Comparison of ENCODE assay signal across 1 worm cellular context in genomic region chrV:10965501-10965900, ce11.
TF ChIP-seq lines count a peak whose summit lies in the region.

Gene ctf-4 (minus strand): TSS chrV:10965539.
Gene eef-1G (plus strand): TSS chrV:10965719.

TF ChIP-seq in whole organism, L4 larva, 104 proteins besides CTCF, POLR2A, EP300 and RAD21 (continued from another document):
- TF ChIP-seq nhr-76 (tag; optimal IDR thresholded peaks at IDR 0.05; lab: Kevin White, UChicago) (peak; percentile 18), mdl-1 (tag; optimal IDR thresholded peaks at IDR 0.05; lab: Kevin White, UChicago) (peak in 1 of 2 experiments; percentile 76), egl-43 (GFP tag; IDR thresholded peaks at IDR 0.05; lab: Robert Waterston, UW) (peak; percentile 60; the same call in 1 of the 2 replicates), vab-7 (GFP tag; IDR thresholded peaks at IDR 0.05; lab: Robert Waterston, UW) (peak; percentile 64), nhr-111 (GFP tag; optimal IDR thresholded peaks at IDR 0.05; lab: Kevin White, UChicago) (no peak), F44E2.7 (GFP tag; IDR thresholded peaks at IDR 0.05; lab: Robert Waterston, UW) (no peak), pqm-1 (tag; optimal IDR thresholded peaks at IDR 0.05; lab: Kevin White, UChicago) (peak; percentile 78), nhr-10 (tag; optimal IDR thresholded peaks at IDR 0.05; lab: Kevin White, UChicago) (peak; percentile 82), dpl-1 (GFP tag; optimal IDR thresholded peaks at IDR 0.05; lab: Kevin White, UChicago) (peak; percentile 98), lir-3 (tag; optimal IDR thresholded peaks at IDR 0.05; lab: Kevin White, UChicago) (peak; percentile 6), F10B5.3 (tag; optimal IDR thresholded peaks at IDR 0.05; lab: Kevin White, UChicago) (peak; percentile 79), spr-3 (GFP tag; optimal IDR thresholded peaks at IDR 0.05; lab: Kevin White, UChicago) (peak; percentile 66), nhr-25 (tag; optimal IDR thresholded peaks at IDR 0.05; lab: Kevin White, UChicago; ENCODE audit: borderline replicate concordance, insufficient read depth) (peak; percentile 97), dmd-8 (GFP tag; IDR thresholded peaks at IDR 0.05; lab: Robert Waterston, UW) (peak; percentile 34; the same call in 1 of the 2 replicates), rbr-2 (tag; optimal IDR thresholded peaks at IDR 0.05; lab: Kevin White, UChicago) (peak; percentile 95), lim-7 (GFP tag; IDR thresholded peaks at IDR 0.05; lab: Robert Waterston, UW) (no peak), tag-97 (GFP tag; IDR thresholded peaks at IDR 0.05; lab: Robert Waterston, UW) (no peak), php-3 (GFP tag; IDR thresholded peaks at IDR 0.05; lab: Robert Waterston, UW) (peak; percentile 82), hmg-1.1 (GFP tag; IDR thresholded peaks at IDR 0.05; lab: Robert Waterston, UW) (peak; percentile 94), dve-1 (tag; optimal IDR thresholded peaks at IDR 0.05; lab: Kevin White, UChicago; ENCODE audit: insufficient read depth) (peak; percentile 98), duxl-1 (tag; optimal IDR thresholded peaks at IDR 0.05; lab: Kevin White, UChicago; ENCODE audit: poor library complexity) (peak; percentile 92), nhr-42 (GFP tag; IDR thresholded peaks at IDR 0.05; lab: Robert Waterston, UW) (peak; percentile 87; the same call in 1 of the 2 replicates), pha-4 (GFP tag; IDR thresholded peaks at IDR 0.05; lab: Robert Waterston, UW) (peak; percentile 92), pha-4 (tag; optimal IDR thresholded peaks at IDR 0.05; lab: Kevin White, UChicago) (peak; percentile 100), hif-1 (tag; optimal IDR thresholded peaks at IDR 0.05; lab: Kevin White, UChicago) (peak; percentile 62 to 84), mes-2 (tag; optimal IDR thresholded peaks at IDR 0.05; lab: Kevin White, UChicago; ENCODE audit: poor library complexity, severe bottlenecking) (peak; percentile 93), Y5F2A.4 (GFP tag; optimal IDR thresholded peaks at IDR 0.05; lab: Kevin White, UChicago) (peak; percentile 28), ces-1 (GFP tag; optimal IDR thresholded peaks at IDR 0.05; lab: Kevin White, UChicago) (no peak), fos-1 (tag; optimal IDR thresholded peaks at IDR 0.05; lab: Kevin White, UChicago) (peak; percentile 40)
TF ChIP-seq in whole organism, L4 larva: peak in this region for 73.
